Worm (Caenorhabditis elegans) whole organism, L2 larva: ENCODE measurements around the gene F10C1.8.

Experiments used
- egl-27 ChIP-seq: sonication (generic microtip); optimal IDR thresholded peaks from 3 replicates; lab custom pipeline; 2017; ENCODE audit warnings: missing biosample characterization, missing genetic modification reagents, missing genetic modification characterization
- elt-1 ChIP-seq: fragments of 150-350 bp; optimal IDR thresholded peaks from 2 replicates; lab custom pipeline; 2014; ENCODE audit warnings: missing biosample characterization, missing genetic modification characterization
- fos-1 ChIP-seq: fragments of 150-350 bp; optimal IDR thresholded peaks from 2 replicates; lab custom pipeline; 2014; ENCODE audit warnings: missing biosample characterization, missing genetic modification characterization
- lin-11 ChIP-seq: fragments of 150-350 bp; sonication (generic microtip); optimal IDR thresholded peaks from 2 replicates; lab custom pipeline; 2014; ENCODE audit warnings: missing biosample characterization, missing genetic modification characterization, inconsistent platforms, mixed read lengths
- lsy-2 ChIP-seq, 2 experiments: fragments of 150-350 bp in 1 of 2; sonication (generic microtip) in 1 of 2; optimal IDR thresholded peaks; 2 replicates each; lab custom pipeline; 2014 to 2017; ENCODE audit warnings: missing biosample characterization in 2 of 2, missing genetic modification characterization in 2 of 2
- nhr-12 ChIP-seq: fragments of 150-350 bp; optimal IDR thresholded peaks from 2 replicates; lab custom pipeline; 2014; ENCODE audit warnings: missing biosample characterization, missing genetic modification characterization
- nhr-237 ChIP-seq: fragments of 150-350 bp; optimal IDR thresholded peaks from 2 replicates; lab custom pipeline; 2014; ENCODE audit warnings: missing biosample characterization, missing genetic modification characterization
- zag-1 ChIP-seq: fragments of 150-350 bp; optimal IDR thresholded peaks from 2 replicates; lab custom pipeline; 2014; ENCODE audit warnings: missing biosample characterization, missing genetic modification characterization

- TF ChIP-seq egl-27 (tag; lab: Kevin White, UChicago) (no peak), zag-1 (tag; lab: Kevin White, UChicago) (no peak), lsy-2 (tag; optimal IDR thresholded peaks at IDR 0.05; lab: Kevin White, UChicago) (no peak), lin-11 (tag; lab: Kevin White, UChicago) (no peak), elt-1 (no peak), fos-1 (tag; lab: Kevin White, UChicago) (peak; percentile 76), nhr-237 (tag; lab: Kevin White, UChicago) (no peak), nhr-12 (no peak)
These were observed 2.9 kb upstream of the F10C1.8 start for ce11 chrII:5751353-5751752.
